Worm (Caenorhabditis elegans) whole organism, L4 larva: ENCODE data around the gene C14A4.6.

Experiments used
- Y5F2A.4 ChIP-seq: fragments of 200-800 bp; sonication (Bioruptor generic); optimal IDR thresholded peaks from 2 replicates; lab custom pipeline; 2018; ENCODE audit warnings: mild to moderate bottlenecking, missing genetic modification characterization, missing compliant biosample characterization
- aly-2 ChIP-seq: sonication (generic microtip); optimal IDR thresholded peaks from 2 replicates; lab custom pipeline; 2018; ENCODE audit warnings: missing biosample characterization, missing genetic modification characterization
- ama-1 ChIP-seq: fragments of 150-350 bp; optimal IDR thresholded peaks from 2 replicates; lab custom pipeline; 2014; ENCODE audit warnings: inconsistent platforms, mixed read lengths
- fkh-10 ChIP-seq: fragments of 150-350 bp; optimal IDR thresholded peaks from 2 replicates; lab custom pipeline; 2014; ENCODE audit warnings: missing biosample characterization, missing genetic modification reagents, missing genetic modification characterization
- fos-1 ChIP-seq: fragments of 150-350 bp; optimal IDR thresholded peaks from 2 replicates; lab custom pipeline; 2014; ENCODE audit warnings: missing biosample characterization, missing genetic modification characterization
- hlh-30 ChIP-seq: sonication (generic microtip); optimal IDR thresholded peaks from 2 replicates; lab custom pipeline; 2017; ENCODE audit warnings: antibody characterized with exemption, mild to moderate bottlenecking, missing genetic modification characterization, missing compliant biosample characterization; ENCODE audit not compliant: insufficient read depth
- nhr-11 ChIP-seq: fragments of 150-350 bp; optimal IDR thresholded peaks from 2 replicates; lab custom pipeline; 2014; ENCODE audit warnings: missing biosample characterization, missing genetic modification characterization
- nhr-28 ChIP-seq: fragments of 150-350 bp; optimal IDR thresholded peaks from 2 replicates; lab custom pipeline; 2014; ENCODE audit warnings: missing biosample characterization, missing genetic modification characterization
- nhr-77 ChIP-seq: fragments of 150-350 bp; optimal IDR thresholded peaks from 2 replicates; lab custom pipeline; 2014; ENCODE audit warnings: missing biosample characterization, missing genetic modification characterization
- ztf-11 ChIP-seq: fragments of 150-350 bp; optimal IDR thresholded peaks from 2 replicates; lab custom pipeline; 2014; ENCODE audit warnings: missing biosample characterization, missing genetic modification characterization

ce11 chrII:10592452-10592851 lies 2.1 kb downstream of the C14A4.6 start, which contains the start of gene crn-5:
- TF ChIP-seq ztf-11 (no peak), aly-2 (tag; lab: Kevin White, UChicago) (no peak), Y5F2A.4 (GFP tag; lab: Kevin White, UChicago) (no peak), nhr-11 (tag; lab: Kevin White, UChicago) (no peak), ama-1 (lab: Kevin White, UChicago) (no peak), fos-1 (no peak), fkh-10 (no peak), nhr-28 (tag; lab: Kevin White, UChicago) (no peak), hlh-30 (tag; lab: Kevin White, UChicago) (no peak), nhr-77 (tag; lab: Kevin White, UChicago) (no peak)
